1 fruit fly cellular context compared by ENCODE assay signal in genomic region chr3L:11720780-11721179, dm6.
TF ChIP-seq lines count a peak whose summit lies in the region.

Bmcp (plus strand) TSS chr3L:11720934.

TF ChIP-seq in whole organism, embryonic, 481 proteins besides CTCF, POLR2A, EP300 and RAD21 (continued from another document):
- no peak for TF ChIP-seq CG12942 (GFP tag; optimal IDR thresholded peaks at IDR 0.05; lab: Kevin White, UChicago)
- no peak for TF ChIP-seq crp (GFP tag; optimal IDR thresholded peaks at IDR 0.05; lab: Kevin White, UChicago)
- TF ChIP-seq TFAM (GFP tag; optimal IDR thresholded peaks at IDR 0.05; lab: Kevin White, UChicago): no peak
- peak; percentile 26 for TF ChIP-seq BEAF-32 (GFP tag; optimal IDR thresholded peaks at IDR 0.05; lab: Kevin White, UChicago)
- peak; percentile 37; the same call in 1 of the 2 replicates for TF ChIP-seq unc-4 (GFP tag; IDR thresholded peaks at IDR 0.05; lab: Robert Waterston, UW; ENCODE audit: partially characterized antibody)
- TF ChIP-seq CG9727 (GFP tag; optimal IDR thresholded peaks at IDR 0.05; lab: Kevin White, UChicago): no peak
- TF ChIP-seq br (optimal IDR thresholded peaks at IDR 0.05; lab: Kevin White, UChicago): no peak
- TF ChIP-seq CG17328 (GFP tag; IDR thresholded peaks at IDR 0.05; lab: Robert Waterston, UW): 0 out of 2 replicates have a peak, but pooled peaks have one; percentile 25
- no peak for TF ChIP-seq Fer3 (tag; optimal IDR thresholded peaks at IDR 0.05; lab: Kevin White, UChicago)
- TF ChIP-seq CG13296 (GFP tag; optimal IDR thresholded peaks at IDR 0.05; lab: Kevin White, UChicago): peak; percentile 14
- peak; percentile 94 for TF ChIP-seq stwl (tag; optimal IDR thresholded peaks at IDR 0.05; lab: Kevin White, UChicago)
- no peak for TF ChIP-seq CG13894 (tag; optimal IDR thresholded peaks at IDR 0.05; lab: Kevin White, UChicago)
- no peak for TF ChIP-seq Poxn (GFP tag; IDR thresholded peaks at IDR 0.05; lab: Robert Waterston, UW)
- TF ChIP-seq CG17568 (GFP tag; optimal IDR thresholded peaks at IDR 0.05; lab: Kevin White, UChicago): no peak
- TF ChIP-seq CG9932 (GFP tag; IDR thresholded peaks at IDR 0.05; lab: Robert Waterston, UW): no peak
- TF ChIP-seq CG13775 (GFP tag; optimal IDR thresholded peaks at IDR 0.05; lab: Kevin White, UChicago): no peak
- no peak for TF ChIP-seq CG10321 (GFP tag; IDR thresholded peaks at IDR 0.05; lab: Robert Waterston, UW)
- TF ChIP-seq CG18619 (GFP tag; optimal IDR thresholded peaks at IDR 0.05; lab: Kevin White, UChicago): peak; percentile 1
- peak; percentile 3 for TF ChIP-seq nmo (GFP tag; optimal IDR thresholded peaks at IDR 0.05; lab: Kevin White, UChicago)
- peak; percentile 71 for TF ChIP-seq Med (GFP tag; lab: Kevin White, UChicago)
- no peak for TF ChIP-seq CG31224 (GFP tag; IDR thresholded peaks at IDR 0.05; lab: Robert Waterston, UW)
- TF ChIP-seq CG8290 (GFP tag; optimal IDR thresholded peaks at IDR 0.05; lab: Kevin White, UChicago): no peak
- TF ChIP-seq CG8290 (tag; optimal IDR thresholded peaks at IDR 0.05; lab: Kevin White, UChicago): peak in 1 of 2 experiments; percentile 28
- peak; percentile 79 for TF ChIP-seq CG9797 (GFP tag; optimal IDR thresholded peaks at IDR 0.05; lab: Kevin White, UChicago)
TF ChIP-seq in whole organism, embryonic: peak in this region for 62.
